Worm (Caenorhabditis elegans) whole organism, L1 larva: ENCODE results near the gene F45B8.5.
A peak's percentile ranks its signal among the peaks of the same experiment; 100 is the strongest.

Experiments
- fkh-10 ChIP-seq: sonication (generic microtip); optimal IDR thresholded peaks from 2 replicates; lab custom pipeline; 2017; ENCODE audit warnings: missing biosample characterization, missing genetic modification reagents, missing genetic modification characterization
- lin-14 ChIP-seq: fragments of 200-800 bp; sonication (Bioruptor generic); optimal IDR thresholded peaks from 2 replicates; lab custom pipeline; 2018; ENCODE audit warnings: mild to moderate bottlenecking, missing genetic modification characterization, moderate library complexity, missing compliant biosample characterization
- lsy-2 ChIP-seq, 2 experiments: fragments of 150-350 bp; optimal IDR thresholded peaks; 2 replicates each; lab custom pipeline; 2014; ENCODE audit warnings: missing biosample characterization in 2 of 2, missing genetic modification characterization in 2 of 2
- mef-2 ChIP-seq: fragments of 150-350 bp; optimal IDR thresholded peaks from 2 replicates; lab custom pipeline; 2014; ENCODE audit warnings: missing biosample characterization, missing genetic modification characterization
- nhr-90 ChIP-seq: sonication (generic microtip); optimal IDR thresholded peaks from 2 replicates; lab custom pipeline; 2016; ENCODE audit warnings: mild to moderate bottlenecking, missing genetic modification characterization, missing compliant biosample characterization; ENCODE audit not compliant: poor library complexity
- pqm-1 ChIP-seq: sonication (generic microtip); optimal IDR thresholded peaks from 3 replicates; lab custom pipeline; 2017; ENCODE audit warnings: missing biosample characterization, missing genetic modification characterization
- unc-98 ChIP-seq: fragments of 200-800 bp; sonication (Bioruptor generic); IDR thresholded peaks from 2 replicates; pipeline ENCODE4 v1.3.6; 2022; ENCODE audit warnings: missing genetic modification characterization, missing compliant biosample characterization

The F45B8.5 gene

DNA sequence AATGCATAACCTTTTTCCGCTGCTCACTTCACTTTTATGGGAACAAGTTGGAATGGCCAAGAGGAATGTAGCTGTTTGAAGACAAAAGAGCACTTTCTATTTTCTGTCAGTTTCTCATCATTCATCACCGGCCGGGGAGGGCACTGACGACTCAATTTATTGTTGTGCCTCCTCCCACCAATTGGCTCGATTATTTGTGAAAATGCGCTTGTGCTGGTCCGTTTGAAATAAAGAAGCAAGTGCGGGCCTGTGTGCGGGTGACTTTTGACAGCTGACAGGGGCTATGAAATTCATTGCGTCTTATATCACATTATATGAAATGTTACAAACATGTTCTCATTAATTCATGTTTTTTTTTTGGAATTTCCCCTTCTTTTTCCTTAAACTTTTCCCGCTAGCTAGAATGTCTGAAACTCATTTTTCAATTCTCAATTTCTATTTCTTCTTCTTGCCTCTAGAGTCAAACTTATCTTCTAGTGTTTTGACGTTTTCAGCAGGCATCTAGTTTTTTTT, 48.1 kb downstream of the F45B8.5 start (continued):
- TF ChIP-seq nhr-90 (no peak), unc-98 (GFP tag; lab: Robert Waterston, UW) (no peak)

DNA sequence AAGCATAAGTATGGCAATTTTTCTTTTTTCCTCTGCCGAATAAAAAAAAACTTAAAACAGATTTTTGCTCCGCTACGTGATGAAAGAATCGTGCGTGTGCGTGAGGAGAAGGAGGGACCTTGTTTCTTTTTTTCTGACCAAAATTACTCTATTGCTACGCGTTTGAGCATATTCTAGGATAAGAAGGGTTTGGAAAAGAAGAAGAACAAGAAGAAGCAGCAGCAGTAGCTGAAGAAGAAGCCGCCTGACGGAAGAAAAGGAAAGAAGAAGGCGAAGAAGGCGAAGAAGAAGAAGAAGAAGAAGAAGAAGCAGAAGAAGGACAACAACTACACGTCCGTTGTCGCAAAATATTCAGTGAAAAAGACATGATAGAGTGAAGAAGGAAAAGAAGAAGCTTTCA, 50.2 kb downstream of the F45B8.5 start:
- TF ChIP-seq lin-14 (GFP tag; lab: Kevin White, UChicago), result peak; percentile 47
- TF ChIP-seq lsy-2 (tag; optimal IDR thresholded peaks at IDR 0.05; lab: Kevin White, UChicago), result no peak
- TF ChIP-seq mef-2 (tag; lab: Kevin White, UChicago), result no peak
- peak; percentile 54 for TF ChIP-seq fkh-10 (GFP tag; lab: Kevin White, UChicago)
- TF ChIP-seq pqm-1 (tag; lab: Kevin White, UChicago), result no peak
